Fruit fly (Drosophila melanogaster) whole organism, embryonic: ENCODE results near the gene COX7B.

ENCODE experiments used
- Atf-2 ChIP-seq: fragments of 200-800 bp; sonication (Bioruptor generic); optimal IDR thresholded peaks from 2 replicates; lab custom pipeline; 2016; ENCODE audit warnings: missing biosample characterization, missing genetic modification characterization
- CG10543 ChIP-seq: fragments of 200-800 bp; sonication (Bioruptor generic); optimal IDR thresholded peaks from 3 replicates; lab custom pipeline; 2017; ENCODE audit warnings: missing biosample characterization, mild to moderate bottlenecking, missing genetic modification characterization, moderate library complexity
- CG12104 ChIP-seq: fragments of 200-800 bp; sonication (Bioruptor generic); optimal IDR thresholded peaks from 3 replicates; lab custom pipeline; 2016; ENCODE audit warnings: missing biosample characterization, missing genetic modification characterization
- CG13775 ChIP-seq: fragments of 200-800 bp; sonication (Bioruptor generic); optimal IDR thresholded peaks from 3 replicates; lab custom pipeline; 2017; ENCODE audit warnings: missing biosample characterization, mild to moderate bottlenecking, missing genetic modification characterization
- CG15514 ChIP-seq: fragments of 200-800 bp; sonication (Bioruptor generic); optimal IDR thresholded peaks from 3 replicates; lab custom pipeline; 2017; ENCODE audit warnings: missing biosample characterization, missing genetic modification characterization, mild to moderate bottlenecking, moderate library complexity, missing genetic modification reagents
- CG15696 ChIP-seq: fragments of 200-800 bp; sonication (Bioruptor generic); optimal IDR thresholded peaks from 2 replicates; lab custom pipeline; 2019; ENCODE audit warnings: missing biosample characterization, mild to moderate bottlenecking, missing genetic modification characterization, moderate library complexity
- CG17361 ChIP-seq: fragments of 200-800 bp; sonication (Bioruptor generic); IDR thresholded peaks from 3 replicates; pipeline ENCODE4 v1.3.6; 2022; ENCODE audit warnings: missing biosample characterization, missing genetic modification characterization
- CG31224 ChIP-seq: fragments of 200-800 bp; sonication (Bioruptor generic); IDR thresholded peaks from 2 replicates; pipeline ENCODE4 v1.3.6; 2022; ENCODE audit warnings: missing biosample characterization, missing genetic modification characterization
- CG32772 ChIP-seq: fragments of 200-800 bp; sonication (Bioruptor generic); IDR thresholded peaks from 2 replicates; pipeline ENCODE4 v1.3.6; 2022; ENCODE audit warnings: missing biosample characterization, missing genetic modification characterization
- CG4360 ChIP-seq: fragments of 200-800 bp; sonication (Bioruptor generic); IDR thresholded peaks from 2 replicates; pipeline ENCODE4 v1.3.6; 2022; ENCODE audit warnings: missing biosample characterization, missing genetic modification characterization
- CG5180 ChIP-seq: fragments of 200-800 bp; sonication (Bioruptor generic); optimal IDR thresholded peaks from 3 replicates; lab custom pipeline; 2017; ENCODE audit warnings: missing biosample characterization, missing genetic modification characterization, mild to moderate bottlenecking, moderate library complexity, missing genetic modification reagents
- CG7745 ChIP-seq: fragments of 200-800 bp; sonication (Bioruptor generic); optimal IDR thresholded peaks from 2 replicates; lab custom pipeline; 2018; ENCODE audit warnings: missing biosample characterization, mild to moderate bottlenecking, missing genetic modification characterization, moderate library complexity
- CG9817 ChIP-seq: fragments of 200-800 bp; sonication (Bioruptor generic); optimal IDR thresholded peaks from 2 replicates; lab custom pipeline; 2018; ENCODE audit warnings: missing biosample characterization, mild to moderate bottlenecking, missing genetic modification characterization, moderate library complexity
- Dfd ChIP-seq, 2 experiments: fragments of >200 bp; optimal IDR thresholded peaks; 2 replicates each; lab custom pipeline; 2017; ENCODE audit warnings: missing biosample characterization in 2 of 2, missing genetic modification characterization in 2 of 2
- Dll ChIP-seq: fragments of 200-800 bp; sonication (Bioruptor generic); IDR thresholded peaks from 4 replicates; pipeline ENCODE4 v1.3.6; 2022; ENCODE audit warnings: missing biosample characterization, missing genetic modification characterization; ENCODE audit not compliant: partially characterized antibody
- E2f2 ChIP-seq: fragments of 200-800 bp; sonication (Bioruptor generic); IDR thresholded peaks from 2 replicates; pipeline ENCODE4 v1.3.6; 2022; ENCODE audit warnings: missing biosample characterization, missing genetic modification characterization
- Eip74EF ChIP-seq, 2 experiments: fragments of 200-800 bp in 1 of 2; fragments of >200 bp in 1 of 2; sonication (Bioruptor generic) in 1 of 2; optimal IDR thresholded peaks; 2 replicates each; lab custom pipeline; 2017 to 2019; ENCODE audit warnings: missing biosample characterization in 2 of 2, missing genetic modification characterization in 2 of 2, mild to moderate bottlenecking in 1 of 2, moderate library complexity in 1 of 2
- Fer3 ChIP-seq: fragments of 200-800 bp; sonication (Bioruptor generic); optimal IDR thresholded peaks from 2 replicates; lab custom pipeline; 2018; ENCODE audit warnings: missing biosample characterization, mild to moderate bottlenecking, missing genetic modification characterization, moderate library complexity
- H15 ChIP-seq: fragments of 200-800 bp; sonication (Bioruptor generic); IDR thresholded peaks from 3 replicates; pipeline ENCODE4 v1.3.6; 2022; ENCODE audit warnings: missing biosample characterization, missing genetic modification characterization
- H2.0 ChIP-seq: fragments of 200-800 bp; sonication (Bioruptor generic); IDR thresholded peaks from 2 replicates; pipeline ENCODE4 v1.3.6; 2022; ENCODE audit warnings: missing biosample characterization, missing genetic modification characterization
- HLHmδ ChIP-seq: fragments of 200-800 bp; sonication (Bioruptor generic); optimal IDR thresholded peaks from 2 replicates; lab custom pipeline; 2018; ENCODE audit warnings: missing biosample characterization, mild to moderate bottlenecking, missing genetic modification characterization, moderate library complexity
- Hmr ChIP-seq: fragments of 200-800 bp; sonication (Bioruptor generic); optimal IDR thresholded peaks from 3 replicates; lab custom pipeline; 2017; ENCODE audit warnings: mild to moderate bottlenecking, missing biosample characterization, missing genetic modification reagents, missing genetic modification characterization
- Hmx ChIP-seq: fragments of 200-800 bp; sonication (Bioruptor generic); optimal IDR thresholded peaks from 2 replicates; lab custom pipeline; 2016; ENCODE audit warnings: missing biosample characterization, missing genetic modification characterization
- Hr39 ChIP-seq: fragments of >200 bp; optimal IDR thresholded peaks from 2 replicates; lab custom pipeline; 2017
- Hr78 ChIP-seq, 2 experiments: fragments of 200-800 bp in 1 of 2; fragments of >200 bp in 1 of 2; sonication (Bioruptor generic) in 1 of 2; optimal IDR thresholded peaks; 2 replicates each; lab custom pipeline; 2017 to 2019; ENCODE audit warnings: missing biosample characterization in 2 of 2, missing genetic modification characterization in 2 of 2, mild to moderate bottlenecking in 1 of 2, moderate library complexity in 1 of 2
- TFAM ChIP-seq: fragments of 200-800 bp; sonication (Bioruptor generic); optimal IDR thresholded peaks from 2 replicates; lab custom pipeline; 2017; ENCODE audit warnings: missing biosample characterization, missing genetic modification characterization, inconsistent platforms
- Tbp ChIP-seq: fragments of >200 bp; optimal IDR thresholded peaks from 2 replicates; lab custom pipeline; 2018; ENCODE audit warnings: missing biosample characterization, missing genetic modification characterization
- amos ChIP-seq: fragments of 200-800 bp; sonication (Bioruptor generic); IDR thresholded peaks from 2 replicates; pipeline ENCODE4 v1.3.6; 2022; ENCODE audit warnings: missing biosample characterization, missing genetic modification characterization; ENCODE audit not compliant: partially characterized antibody
- cad ChIP-seq: fragments of >200 bp; optimal IDR thresholded peaks from 2 replicates; lab custom pipeline; 2017; ENCODE audit warnings: missing biosample characterization, missing genetic modification characterization
- chinmo ChIP-seq: fragments of 200-800 bp; sonication (Bioruptor generic); IDR thresholded peaks from 4 replicates; pipeline ENCODE4 v1.3.6; 2022; ENCODE audit warnings: missing biosample characterization, missing genetic modification characterization; ENCODE audit not compliant: partially characterized antibody
- chn ChIP-seq: fragments of 200-800 bp; sonication (Bioruptor generic); optimal IDR thresholded peaks from 2 replicates; lab custom pipeline; 2016; ENCODE audit warnings: missing biosample characterization, missing genetic modification characterization
- danr ChIP-seq: fragments of 200-800 bp; sonication (Bioruptor generic); IDR thresholded peaks from 2 replicates; pipeline ENCODE4 v1.3.6; 2022; ENCODE audit warnings: missing biosample characterization, missing genetic modification characterization
- gfzf ChIP-seq: fragments of 200-800 bp; sonication (Bioruptor generic); optimal IDR thresholded peaks from 2 replicates; lab custom pipeline; 2016; ENCODE audit warnings: missing biosample characterization, mild to moderate bottlenecking, missing genetic modification characterization, moderate library complexity
- gro ChIP-seq: fragments of 200-800 bp; sonication (Bioruptor generic); optimal IDR thresholded peaks from 2 replicates; lab custom pipeline; 2016; ENCODE audit warnings: missing biosample characterization, missing genetic modification characterization
- gsb-n ChIP-seq: fragments of 200-800 bp; sonication (Bioruptor generic); optimal IDR thresholded peaks from 3 replicates; lab custom pipeline; 2018; ENCODE audit warnings: missing biosample characterization, mild to moderate bottlenecking, missing genetic modification characterization
- hb ChIP-seq: fragments of 200-800 bp; sonication (Bioruptor generic); IDR thresholded peaks from 3 replicates; pipeline ENCODE4 v1.3.6; 2022; ENCODE audit warnings: missing biosample characterization, missing genetic modification characterization; ENCODE audit not compliant: partially characterized antibody
- insv ChIP-seq, 2 experiments: fragments of 200-800 bp; sonication (Bioruptor generic); optimal IDR thresholded peaks; 3 replicates each; lab custom pipeline; 2016 to 2018; ENCODE audit warnings: missing biosample characterization in 2 of 2, missing genetic modification characterization in 2 of 2
- jigr1 ChIP-seq: fragments of 200-800 bp; sonication (Bioruptor generic); IDR thresholded peaks from 3 replicates; pipeline ENCODE4 v1.3.6; 2022; ENCODE audit warnings: missing biosample characterization, missing genetic modification characterization
- ken ChIP-seq: fragments of 200-800 bp; sonication (Bioruptor generic); IDR thresholded peaks from 3 replicates; pipeline ENCODE4 v1.3.6; 2022; ENCODE audit warnings: missing biosample characterization, missing genetic modification characterization
- klu ChIP-seq: fragments of 200-800 bp; sonication (Bioruptor generic); IDR thresholded peaks from 2 replicates; pipeline ENCODE4 v1.3.6; 2022; ENCODE audit warnings: missing biosample characterization, missing genetic modification characterization
- lbe ChIP-seq: fragments of 200-800 bp; sonication (Bioruptor generic); optimal IDR thresholded peaks from 2 replicates; lab custom pipeline; 2016; ENCODE audit warnings: missing biosample characterization, mild to moderate bottlenecking, missing genetic modification characterization
- luna ChIP-seq: fragments of 200-800 bp; sonication (Bioruptor generic); optimal IDR thresholded peaks from 2 replicates; lab custom pipeline; 2016; ENCODE audit warnings: missing biosample characterization, missing genetic modification characterization
- mirr ChIP-seq: fragments of 200-800 bp; sonication (Bioruptor generic); optimal IDR thresholded peaks from 3 replicates; lab custom pipeline; 2018; ENCODE audit warnings: missing biosample characterization, mild to moderate bottlenecking, missing genetic modification characterization
- nmo ChIP-seq: fragments of 200-800 bp; sonication (Bioruptor generic); optimal IDR thresholded peaks from 2 replicates; lab custom pipeline; 2018; ENCODE audit warnings: missing biosample characterization, mild to moderate bottlenecking, missing genetic modification characterization, moderate library complexity
- nom ChIP-seq: fragments of 200-800 bp; sonication (Bioruptor generic); optimal IDR thresholded peaks from 2 replicates; lab custom pipeline; 2017; ENCODE audit warnings: missing biosample characterization, missing genetic modification characterization, mild to moderate bottlenecking, moderate library complexity, missing genetic modification reagents
- pros ChIP-seq: fragments of 200-800 bp; sonication (Bioruptor generic); optimal IDR thresholded peaks from 3 replicates; lab custom pipeline; 2019; ENCODE audit warnings: missing biosample characterization, mild to moderate bottlenecking, missing genetic modification characterization, moderate library complexity
- sd ChIP-seq: fragments of 200-800 bp; sonication (Bioruptor generic); optimal IDR thresholded peaks from 3 replicates; lab custom pipeline; 2018; ENCODE audit warnings: missing biosample characterization, mild to moderate bottlenecking, missing genetic modification characterization, moderate library complexity
- seq ChIP-seq: fragments of 200-800 bp; sonication (Bioruptor generic); IDR thresholded peaks from 2 replicates; pipeline ENCODE4 v1.3.6; 2022; ENCODE audit warnings: missing biosample characterization, missing genetic modification characterization
- slbo ChIP-seq: fragments of 200-800 bp; sonication (Bioruptor generic); IDR thresholded peaks from 2 replicates; pipeline ENCODE4 v1.3.6; 2022; ENCODE audit warnings: missing biosample characterization, missing genetic modification characterization
- vfl ChIP-seq: fragments of 200-800 bp; sonication (Bioruptor generic); optimal IDR thresholded peaks from 2 replicates; lab custom pipeline; 2016; ENCODE audit warnings: missing biosample characterization, missing genetic modification characterization
- yki ChIP-seq: fragments of >200 bp; optimal IDR thresholded peaks from 3 replicates; lab custom pipeline; 2018

Gene COX7B

dm6 chr3L:17428779-17429178 lies 3.5 kb downstream of the COX7B start, which contains the start of gene Gorab (continued):
- TF ChIP-seq Atf-2 (GFP tag; lab: Kevin White, UChicago) = peak; percentile 77
- TF ChIP-seq CG31224 (GFP tag; lab: Robert Waterston, UW) = peak; percentile 89
- no peak for TF ChIP-seq nom (GFP tag; lab: Kevin White, UChicago)
- TF ChIP-seq CG15696 = peak; percentile 86
- TF ChIP-seq TFAM (GFP tag; lab: Kevin White, UChicago) = no peak
- TF ChIP-seq chinmo = 0 out of 4 replicates have a peak, but pooled peaks have one; percentile 5
- TF ChIP-seq klu (GFP tag; lab: Robert Waterston, UW) = peak; percentile 92
- TF ChIP-seq slbo (GFP tag; lab: Robert Waterston, UW) = peak; percentile 98
- TF ChIP-seq Dll (GFP tag; lab: Robert Waterston, UW) = peak; percentile 73
- peak; percentile 58 for TF ChIP-seq Hmx (GFP tag; lab: Kevin White, UChicago)
- TF ChIP-seq CG7745 (tag; lab: Kevin White, UChicago) = no peak
- peak; percentile 89 for TF ChIP-seq jigr1 (GFP tag; lab: Robert Waterston, UW)
- TF ChIP-seq danr = peak; percentile 61; the same call in 1 of the 2 replicates
- peak; percentile 97 for TF ChIP-seq CG32772
- peak; percentile 67 for TF ChIP-seq Hmr (GFP tag; lab: Kevin White, UChicago)
- no peak for TF ChIP-seq Dfd (GFP tag; optimal IDR thresholded peaks at IDR 0.05; lab: Kevin White, UChicago)
- TF ChIP-seq ken (GFP tag; lab: Robert Waterston, UW) = peak; percentile 87
- TF ChIP-seq gro (GFP tag; lab: Kevin White, UChicago) = peak; percentile 72
- no peak for TF ChIP-seq Tbp (GFP tag; lab: Kevin White, UChicago)
- TF ChIP-seq H2.0 (GFP tag; lab: Robert Waterston, UW) = peak; percentile 95
- TF ChIP-seq H15 (GFP tag; lab: Robert Waterston, UW) = peak; percentile 91
- TF ChIP-seq luna (GFP tag; lab: Kevin White, UChicago) = peak; percentile 37
- TF ChIP-seq CG9817 (tag; lab: Kevin White, UChicago) = peak; percentile 75
- TF ChIP-seq CG4360 (GFP tag; lab: Robert Waterston, UW) = peak; percentile 69
- TF ChIP-seq HLHmδ (GFP tag; lab: Kevin White, UChicago) = no peak
- peak; percentile 61 for TF ChIP-seq CG10543 (GFP tag; lab: Kevin White, UChicago)
- peak; percentile 87 for TF ChIP-seq Fer3 (tag; lab: Kevin White, UChicago)
- no peak for TF ChIP-seq pros (GFP tag; lab: Kevin White, UChicago)
- TF ChIP-seq CG17361 = peak; percentile 93
- peak in 1 of 2 experiments; percentile 30 for TF ChIP-seq insv (GFP tag; optimal IDR thresholded peaks at IDR 0.05; lab: Kevin White, UChicago)
- peak; percentile 86 for TF ChIP-seq CG15514 (GFP tag; lab: Kevin White, UChicago)
- peak; percentile 52 for TF ChIP-seq gsb-n
- TF ChIP-seq Eip74EF (GFP tag; optimal IDR thresholded peaks at IDR 0.05; lab: Kevin White, UChicago) = peak in 1 of 2 experiments; percentile 16
- peak; percentile 54 for TF ChIP-seq amos (GFP tag; lab: Robert Waterston, UW)
- TF ChIP-seq gfzf (GFP tag; lab: Kevin White, UChicago) = peak; percentile 20
- peak; percentile 37 for TF ChIP-seq CG5180 (GFP tag; lab: Kevin White, UChicago)
- no peak for TF ChIP-seq Hr39 (lab: Kevin White, UChicago)
- no peak for TF ChIP-seq mirr
- TF ChIP-seq lbe (GFP tag; lab: Kevin White, UChicago) = peak; percentile 90
- TF ChIP-seq hb (GFP tag; lab: Robert Waterston, UW) = no peak
- TF ChIP-seq seq (GFP tag; lab: Robert Waterston, UW) = peak; percentile 90
- no peak for TF ChIP-seq sd (tag; lab: Kevin White, UChicago)
- no peak for TF ChIP-seq cad (GFP tag; lab: Kevin White, UChicago)
- peak; percentile 95 for TF ChIP-seq nmo (GFP tag; lab: Kevin White, UChicago)
- peak; percentile 87 for TF ChIP-seq E2f2 (GFP tag; lab: Robert Waterston, UW)
- no peak for TF ChIP-seq yki (lab: Kevin White, UChicago)
- no peak for TF ChIP-seq Hr78 (GFP tag; optimal IDR thresholded peaks at IDR 0.05; lab: Kevin White, UChicago)
- peak; percentile 91 for TF ChIP-seq CG13775 (GFP tag; lab: Kevin White, UChicago)
- peak; percentile 90 for TF ChIP-seq CG12104 (GFP tag; lab: Kevin White, UChicago)
- TF ChIP-seq chn (GFP tag; lab: Kevin White, UChicago) = peak; percentile 90
- peak; percentile 25 for TF ChIP-seq vfl (GFP tag; lab: Kevin White, UChicago)
